Fruit fly (Drosophila melanogaster) whole organism, embryonic: ENCODE results near the gene Aprt.

Experiments
- Awh ChIP-seq: fragments of 200-800 bp; sonication (Bioruptor generic); IDR thresholded peaks from 2 replicates; pipeline ENCODE4, ENCODE4 v1.3.6; 2022; ENCODE audit warnings: missing biosample characterization, missing genetic modification characterization
- BEAF-32 ChIP-seq: fragments of 200-800 bp; sonication (Bioruptor generic); optimal IDR thresholded peaks from 3 replicates; lab custom pipeline; 2017; ENCODE audit warnings: missing biosample characterization, missing genetic modification characterization, mild to moderate bottlenecking, moderate library complexity, missing genetic modification reagents
- Bteb2 ChIP-seq: fragments of 200-800 bp; sonication (Bioruptor generic); optimal IDR thresholded peaks from 2 replicates; lab custom pipeline; 2016; ENCODE audit warnings: missing biosample characterization, missing genetic modification characterization
- CG10267 ChIP-seq: fragments of 200-800 bp; sonication (Bioruptor generic); optimal IDR thresholded peaks from 2 replicates; lab custom pipeline; 2018; ENCODE audit warnings: missing biosample characterization, mild to moderate bottlenecking, missing genetic modification characterization, moderate library complexity
- CG10431 ChIP-seq: fragments of 200-800 bp; sonication (Bioruptor generic); optimal IDR thresholded peaks from 3 replicates; lab custom pipeline; 2018; ENCODE audit warnings: missing biosample characterization, mild to moderate bottlenecking, missing genetic modification characterization
- CG12942 ChIP-seq: fragments of 200-800 bp; sonication (Bioruptor generic); optimal IDR thresholded peaks from 3 replicates; lab custom pipeline; 2016; ENCODE audit warnings: missing biosample characterization, missing genetic modification characterization
- CG13296 ChIP-seq: fragments of 200-800 bp; sonication (Bioruptor generic); optimal IDR thresholded peaks from 3 replicates; lab custom pipeline; 2018; ENCODE audit warnings: missing biosample characterization, mild to moderate bottlenecking, missing genetic modification characterization
- CG14014 ChIP-seq: fragments of 200-800 bp; sonication (Bioruptor generic); IDR thresholded peaks from 2 replicates; pipeline ENCODE4 v1.3.6; 2022; ENCODE audit warnings: missing biosample characterization, missing genetic modification characterization
- CG14667 ChIP-seq: fragments of 200-800 bp; sonication (Bioruptor generic); IDR thresholded peaks from 2 replicates; pipeline ENCODE4 v1.3.6; 2022; ENCODE audit warnings: missing biosample characterization, missing genetic modification characterization
- CG14965 ChIP-seq: fragments of 200-800 bp; sonication (Bioruptor generic); optimal IDR thresholded peaks from 2 replicates; lab custom pipeline; 2016; ENCODE audit warnings: missing biosample characterization, missing genetic modification characterization, borderline replicate concordance
- CG1647 ChIP-seq: fragments of 200-800 bp; sonication (Bioruptor generic); optimal IDR thresholded peaks from 3 replicates; lab custom pipeline; 2016; ENCODE audit warnings: missing biosample characterization, missing genetic modification characterization
- CG17359 ChIP-seq: fragments of 200-800 bp; sonication (Bioruptor generic); optimal IDR thresholded peaks from 3 replicates; lab custom pipeline; 2018; ENCODE audit warnings: missing biosample characterization, mild to moderate bottlenecking, missing genetic modification characterization, moderate library complexity
- CG17385 ChIP-seq: fragments of 200-800 bp; sonication (Bioruptor generic); optimal IDR thresholded peaks from 3 replicates; lab custom pipeline; 2018; ENCODE audit warnings: missing biosample characterization, mild to moderate bottlenecking, missing genetic modification characterization
- CG17612 ChIP-seq: fragments of 200-800 bp; sonication (Bioruptor generic); IDR thresholded peaks from 2 replicates; pipeline ENCODE4 v1.3.6; 2022; ENCODE audit warnings: missing biosample characterization, missing genetic modification characterization
- CG2199 ChIP-seq: fragments of 200-800 bp; sonication (Bioruptor generic); IDR thresholded peaks from 3 replicates; pipeline ENCODE4 v1.3.6; 2022; ENCODE audit warnings: missing biosample characterization, missing genetic modification characterization
- CG32767 ChIP-seq: fragments of 200-800 bp; sonication (Bioruptor generic); IDR thresholded peaks from 2 replicates; pipeline ENCODE4 v1.3.6; 2022; ENCODE audit warnings: missing biosample characterization, missing genetic modification characterization
- CG33213 ChIP-seq: fragments of 200-800 bp; sonication (Bioruptor generic); optimal IDR thresholded peaks from 3 replicates; lab custom pipeline; 2016; ENCODE audit warnings: missing biosample characterization, missing genetic modification characterization
- CG4328 ChIP-seq: fragments of 200-800 bp; sonication (Bioruptor generic); optimal IDR thresholded peaks from 3 replicates; lab custom pipeline; 2017; ENCODE audit warnings: missing biosample characterization, missing genetic modification reagents, missing genetic modification characterization
- CG43689 ChIP-seq: fragments of 200-800 bp; sonication (Bioruptor generic); IDR thresholded peaks from 2 replicates; pipeline ENCODE4 v1.3.6; 2022; ENCODE audit warnings: missing biosample characterization, missing genetic modification characterization
- CG4617 ChIP-seq: fragments of 200-800 bp; sonication (Bioruptor generic); optimal IDR thresholded peaks from 3 replicates; lab custom pipeline; 2016; ENCODE audit warnings: missing biosample characterization, missing genetic modification characterization, borderline replicate concordance
- CG4707 ChIP-seq: fragments of 200-800 bp; sonication (Bioruptor generic); optimal IDR thresholded peaks from 2 replicates; lab custom pipeline; 2018; ENCODE audit warnings: missing biosample characterization, mild to moderate bottlenecking, missing genetic modification characterization, moderate library complexity
- CG6654 ChIP-seq: fragments of 200-800 bp; sonication (Bioruptor generic); optimal IDR thresholded peaks from 2 replicates; lab custom pipeline; 2017; ENCODE audit warnings: missing biosample characterization, mild to moderate bottlenecking, missing genetic modification characterization
- CG7271 ChIP-seq: fragments of 200-800 bp; sonication (Bioruptor generic); optimal IDR thresholded peaks from 2 replicates; lab custom pipeline; 2018; ENCODE audit warnings: missing biosample characterization, mild to moderate bottlenecking, missing genetic modification characterization, moderate library complexity
- CTCF ChIP-seq: fragments of 200-800 bp; sonication (Bioruptor generic); optimal IDR thresholded peaks from 2 replicates; lab custom pipeline; 2017; ENCODE audit warnings: missing biosample characterization, mild to moderate bottlenecking, missing genetic modification characterization, moderate library complexity
- CoRest ChIP-seq: fragments of 200-800 bp; sonication (Bioruptor generic); optimal IDR thresholded peaks from 3 replicates; lab custom pipeline; 2018; ENCODE audit warnings: missing biosample characterization, mild to moderate bottlenecking, missing genetic modification characterization, moderate library complexity
- Elba2 ChIP-seq: fragments of 200-800 bp; sonication (Bioruptor generic); optimal IDR thresholded peaks from 3 replicates; lab custom pipeline; 2016; ENCODE audit warnings: missing biosample characterization, missing genetic modification characterization
- MTF-1 ChIP-seq: fragments of 200-800 bp; sonication (Bioruptor generic); optimal IDR thresholded peaks from 2 replicates; lab custom pipeline; 2018; ENCODE audit warnings: missing biosample characterization, mild to moderate bottlenecking, missing genetic modification characterization, borderline replicate concordance
- Mes4 ChIP-seq: fragments of 200-800 bp; sonication (Bioruptor generic); optimal IDR thresholded peaks from 2 replicates; lab custom pipeline; 2016; ENCODE audit warnings: missing biosample characterization, missing genetic modification characterization
- Mrtf ChIP-seq: fragments of 200-800 bp; sonication (Bioruptor generic); IDR thresholded peaks from 3 replicates; pipeline ENCODE4 v1.3.6; 2022; ENCODE audit warnings: missing biosample characterization, missing genetic modification characterization
- NC2α ChIP-seq: fragments of 200-800 bp; sonication (Bioruptor generic); optimal IDR thresholded peaks from 2 replicates; lab custom pipeline; 2016; ENCODE audit warnings: missing biosample characterization, missing genetic modification characterization
- NC2β ChIP-seq: fragments of 200-800 bp; sonication (Bioruptor generic); optimal IDR thresholded peaks from 2 replicates; lab custom pipeline; 2016; ENCODE audit warnings: missing biosample characterization, missing genetic modification characterization
- Oaz ChIP-seq: fragments of 200-800 bp; sonication (Bioruptor generic); IDR thresholded peaks from 2 replicates; pipeline ENCODE4 v1.3.6; 2022; ENCODE audit warnings: missing biosample characterization, missing genetic modification characterization
- Rx ChIP-seq: fragments of 200-800 bp; sonication (Bioruptor generic); IDR thresholded peaks from 2 replicates; pipeline ENCODE4 v1.3.6; 2022; ENCODE audit warnings: missing biosample characterization, missing genetic modification characterization
- Xbp1 ChIP-seq: fragments of 200-800 bp; sonication (Bioruptor generic); optimal IDR thresholded peaks from 3 replicates; lab custom pipeline; 2016; ENCODE audit warnings: missing biosample characterization, mild to moderate bottlenecking, missing genetic modification characterization
- ab ChIP-seq: fragments of 200-800 bp; sonication (Bioruptor generic); optimal IDR thresholded peaks from 2 replicates; lab custom pipeline; 2016; ENCODE audit warnings: missing biosample characterization, missing genetic modification characterization
- aop ChIP-seq: fragments of 200-800 bp; sonication (Bioruptor generic); IDR thresholded peaks from 2 replicates; pipeline ENCODE4 v1.3.6; 2022; ENCODE audit warnings: missing biosample characterization, missing genetic modification characterization
- ash1 ChIP-seq: fragments of 200-800 bp; sonication (Bioruptor generic); optimal IDR thresholded peaks from 2 replicates; lab custom pipeline; 2018; ENCODE audit warnings: missing biosample characterization, mild to moderate bottlenecking, missing genetic modification characterization
- gfzf ChIP-seq: fragments of 200-800 bp; sonication (Bioruptor generic); optimal IDR thresholded peaks from 2 replicates; lab custom pipeline; 2016; ENCODE audit warnings: missing biosample characterization, mild to moderate bottlenecking, missing genetic modification characterization, moderate library complexity
- gsb ChIP-seq: fragments of 200-800 bp; sonication (Bioruptor generic); IDR thresholded peaks from 2 replicates; pipeline ENCODE4 v1.3.6; 2022; ENCODE audit warnings: missing biosample characterization, missing genetic modification characterization
- mirr ChIP-seq: fragments of 200-800 bp; sonication (Bioruptor generic); optimal IDR thresholded peaks from 3 replicates; lab custom pipeline; 2018; ENCODE audit warnings: missing biosample characterization, mild to moderate bottlenecking, missing genetic modification characterization
- nau ChIP-seq: fragments of 200-800 bp; sonication (Bioruptor generic); optimal IDR thresholded peaks from 3 replicates; lab custom pipeline; 2017; ENCODE audit warnings: missing biosample characterization, mild to moderate bottlenecking, missing genetic modification characterization, missing genetic modification reagents
- nerfin-2 ChIP-seq: fragments of 200-800 bp; sonication (Bioruptor generic); IDR thresholded peaks from 2 replicates; pipeline ENCODE4 v1.3.6; 2022; ENCODE audit warnings: missing biosample characterization, missing genetic modification characterization; ENCODE audit not compliant: partially characterized antibody
- peb ChIP-seq: fragments of 200-800 bp; sonication (Bioruptor generic); IDR thresholded peaks from 2 replicates; pipeline ENCODE4 v1.3.6; 2022; ENCODE audit warnings: missing biosample characterization, missing genetic modification characterization
- pho ChIP-seq: fragments of 200-800 bp; sonication (Bioruptor generic); optimal IDR thresholded peaks from 2 replicates; lab custom pipeline; 2016; ENCODE audit warnings: missing biosample characterization, missing genetic modification characterization
- phol ChIP-seq: fragments of 200-800 bp; sonication (Bioruptor generic); optimal IDR thresholded peaks from 3 replicates; lab custom pipeline; 2018; ENCODE audit warnings: missing biosample characterization, mild to moderate bottlenecking, missing genetic modification characterization, moderate library complexity
- row ChIP-seq: fragments of 200-800 bp; sonication (Bioruptor generic); IDR thresholded peaks from 3 replicates; pipeline ENCODE4 v1.3.6; 2022; ENCODE audit warnings: missing biosample characterization, missing genetic modification characterization
- scrt ChIP-seq: fragments of 200-800 bp; sonication (Bioruptor generic); optimal IDR thresholded peaks from 2 replicates; lab custom pipeline; 2018; ENCODE audit warnings: missing biosample characterization, mild to moderate bottlenecking, missing genetic modification characterization, moderate library complexity
- sna ChIP-seq: fragments of 200-800 bp; sonication (Bioruptor generic); IDR thresholded peaks from 2 replicates; pipeline ENCODE4 v1.3.6; 2022; ENCODE audit warnings: missing biosample characterization, missing genetic modification characterization; ENCODE audit not compliant: partially characterized antibody
- sqz ChIP-seq: fragments of 200-800 bp; sonication (Bioruptor generic); optimal IDR thresholded peaks from 3 replicates; lab custom pipeline; 2018; ENCODE audit warnings: missing biosample characterization, mild to moderate bottlenecking, missing genetic modification characterization
- stwl ChIP-seq: fragments of 200-800 bp; sonication (Bioruptor generic); optimal IDR thresholded peaks from 3 replicates; lab custom pipeline; 2018; ENCODE audit warnings: missing biosample characterization, mild to moderate bottlenecking, missing genetic modification characterization, moderate library complexity
- trh ChIP-seq: fragments of 200-800 bp; sonication (Bioruptor generic); optimal IDR thresholded peaks from 2 replicates; lab custom pipeline; 2016; ENCODE audit warnings: missing biosample characterization, missing genetic modification characterization
- twi ChIP-seq: fragments of 200-800 bp; optimal IDR thresholded peaks from 2 replicates; lab custom pipeline; 2019; ENCODE audit warnings: missing biosample characterization, mild to moderate bottlenecking, missing genetic modification characterization, moderate library complexity
- wor ChIP-seq: fragments of 200-800 bp; sonication (Bioruptor generic); IDR thresholded peaks from 2 replicates; pipeline ENCODE4 v1.3.6; 2022; ENCODE audit warnings: missing biosample characterization, missing genetic modification characterization

The Aprt gene

dm6 chr3L:1890941-1891340, 6.1 kb upstream of the Aprt start (continued):
- no peak for TF ChIP-seq CG7271 (tag; lab: Kevin White, UChicago)
- TF ChIP-seq CG13296 (GFP tag; lab: Kevin White, UChicago): no peak
- TF ChIP-seq CG32767 (GFP tag; lab: Robert Waterston, UW): no peak
- no peak for TF ChIP-seq Bteb2 (GFP tag; lab: Kevin White, UChicago)
- no peak for TF ChIP-seq Xbp1 (GFP tag; lab: Kevin White, UChicago)
- TF ChIP-seq CG33213: no peak
- no peak for TF ChIP-seq CG4617 (GFP tag; lab: Kevin White, UChicago)
- peak; percentile 58; the same call in 2 of the 3 replicates for TF ChIP-seq CG2199 (GFP tag; lab: Robert Waterston, UW)
- no peak for TF ChIP-seq twi (tag; lab: Kevin White, UChicago)
- no peak for TF ChIP-seq ash1 (GFP tag; lab: Kevin White, UChicago)
- TF ChIP-seq Mes4 (GFP tag; lab: Kevin White, UChicago): no peak
- peak; percentile 26 for TF ChIP-seq phol (tag; lab: Kevin White, UChicago)
- no peak for TF ChIP-seq Mrtf
- no peak for TF ChIP-seq CG17612 (GFP tag; lab: Robert Waterston, UW)
- no peak for TF ChIP-seq aop (GFP tag; lab: Robert Waterston, UW)
- no peak for TF ChIP-seq NC2β (GFP tag; lab: Kevin White, UChicago)
- no peak for TF ChIP-seq scrt (GFP tag; lab: Kevin White, UChicago)
- TF ChIP-seq pho (GFP tag; lab: Kevin White, UChicago): no peak
- no peak for TF ChIP-seq CG17359 (tag; lab: Kevin White, UChicago)
- no peak for TF ChIP-seq CG10267 (tag; lab: Kevin White, UChicago)
- no peak for TF ChIP-seq CG4328 (GFP tag; lab: Kevin White, UChicago)
- TF ChIP-seq CoRest (tag; lab: Kevin White, UChicago): no peak
- no peak for TF ChIP-seq nerfin-2 (GFP tag; lab: Robert Waterston, UW)
- peak; percentile 20 for TF ChIP-seq BEAF-32
- TF ChIP-seq Rx (GFP tag; lab: Robert Waterston, UW): no peak
- no peak for TF ChIP-seq ab
- TF ChIP-seq sqz (GFP tag; lab: Kevin White, UChicago): no peak
- no peak for TF ChIP-seq CG4707 (GFP tag; lab: Kevin White, UChicago)
- TF ChIP-seq stwl (tag; lab: Kevin White, UChicago): peak; percentile 55
- no peak for TF ChIP-seq CG1647 (GFP tag; lab: Kevin White, UChicago)
- TF ChIP-seq nau (GFP tag; lab: Kevin White, UChicago): no peak
- TF ChIP-seq CG10431 (GFP tag; lab: Kevin White, UChicago): no peak
- no peak for TF ChIP-seq CG12942 (GFP tag; lab: Kevin White, UChicago)
- TF ChIP-seq gsb (GFP tag; lab: Robert Waterston, UW): no peak
- TF ChIP-seq NC2α (GFP tag; lab: Kevin White, UChicago): no peak
- TF ChIP-seq trh: no peak
- TF ChIP-seq CG14965 (GFP tag; lab: Kevin White, UChicago): no peak
- no peak for TF ChIP-seq CG14014 (GFP tag; lab: Robert Waterston, UW)
- TF ChIP-seq CG6654 (GFP tag; lab: Kevin White, UChicago): peak; percentile 9
- TF ChIP-seq CG43689 (GFP tag; lab: Robert Waterston, UW): no peak
- TF ChIP-seq MTF-1 (GFP tag; lab: Kevin White, UChicago): no peak
- TF ChIP-seq mirr: no peak
- TF ChIP-seq sna: no peak
- peak; percentile 82 for TF ChIP-seq CTCF
- TF ChIP-seq wor: no peak
- TF ChIP-seq peb (GFP tag; lab: Robert Waterston, UW): no peak
- TF ChIP-seq CG17385 (GFP tag; lab: Kevin White, UChicago): no peak
- no peak for TF ChIP-seq CG14667
- TF ChIP-seq Awh (GFP tag; lab: Robert Waterston, UW): no peak
- TF ChIP-seq Oaz: no peak
- no peak for TF ChIP-seq Elba2
- peak; percentile 51; the same call in 1 of the 3 replicates for TF ChIP-seq row (GFP tag; lab: Robert Waterston, UW)
- TF ChIP-seq gfzf (GFP tag; lab: Kevin White, UChicago): peak; percentile 47
